Worm (Caenorhabditis elegans) whole organism, L3 larva: ENCODE data around the gene srw-11.

Source experiments
- R02D3.7 ChIP-seq: fragments of 150-350 bp; optimal IDR thresholded peaks from 2 replicates; lab custom pipeline; 2014; ENCODE audit warnings: missing biosample characterization, missing genetic modification characterization
- egl-27 ChIP-seq: sonication (generic microtip); optimal IDR thresholded peaks from 4 replicates; lab custom pipeline; 2017; ENCODE audit warnings: missing biosample characterization, missing genetic modification reagents, missing genetic modification characterization
- fkh-10 ChIP-seq: sonication (generic microtip); optimal IDR thresholded peaks from 2 replicates; lab custom pipeline; 2017; ENCODE audit warnings: missing biosample characterization, missing genetic modification reagents, missing genetic modification characterization
- hmg-11 ChIP-seq: sonication (generic microtip); optimal IDR thresholded peaks from 2 replicates; lab custom pipeline; 2016; ENCODE audit warnings: missing genetic modification characterization, missing compliant biosample characterization
- jun-1 ChIP-seq: fragments of 150-350 bp; optimal IDR thresholded peaks from 2 replicates; lab custom pipeline; 2014; ENCODE audit warnings: missing biosample characterization, missing genetic modification reagents, missing genetic modification characterization
- nhr-23 ChIP-seq: fragments of 150-350 bp; optimal IDR thresholded peaks from 2 replicates; lab custom pipeline; 2014; ENCODE audit warnings: missing biosample characterization, missing genetic modification reagents, missing genetic modification characterization
- nhr-77 ChIP-seq: fragments of 150-350 bp; optimal IDR thresholded peaks from 2 replicates; lab custom pipeline; 2014; ENCODE audit warnings: missing biosample characterization, missing genetic modification characterization
- pqm-1 ChIP-seq: fragments of 150-350 bp; optimal IDR thresholded peaks from 2 replicates; lab custom pipeline; 2017; ENCODE audit warnings: missing biosample characterization, missing genetic modification characterization, inconsistent platforms
- skn-1 ChIP-seq: fragments of 150-350 bp; optimal IDR thresholded peaks from 2 replicates; lab custom pipeline; 2014; ENCODE audit warnings: missing biosample characterization, missing genetic modification characterization
- snpc-4 ChIP-seq: fragments of 150-350 bp; optimal IDR thresholded peaks from 2 replicates; lab custom pipeline; 2014; ENCODE audit warnings: missing biosample characterization, missing genetic modification characterization
- unc-39 ChIP-seq: sonication (generic microtip); optimal IDR thresholded peaks from 4 replicates; lab custom pipeline; 2017; ENCODE audit warnings: missing biosample characterization, missing genetic modification characterization
- unc-62 ChIP-seq: fragments of 150-350 bp; sonication (generic microtip); optimal IDR thresholded peaks from 4 replicates; lab custom pipeline; 2014; ENCODE audit warnings: missing biosample characterization, missing genetic modification reagents, missing genetic modification characterization

ce11 chrV:15192377-15192776 lies 47.7 kb downstream of the srw-11 start, which contains the start of gene plc-2:
- no peak for TF ChIP-seq unc-39
- TF ChIP-seq unc-62, result no peak
- no peak for TF ChIP-seq R02D3.7 (tag; lab: Kevin White, UChicago)
- TF ChIP-seq nhr-77, result no peak
- TF ChIP-seq pqm-1 (tag; lab: Kevin White, UChicago), result peak; percentile 78
- no peak for TF ChIP-seq fkh-10
- no peak for TF ChIP-seq nhr-23 (tag; lab: Kevin White, UChicago)
- peak; percentile 47 for TF ChIP-seq jun-1 (tag; lab: Kevin White, UChicago)
- TF ChIP-seq skn-1 (tag; lab: Kevin White, UChicago), result no peak
- TF ChIP-seq snpc-4 (tag; lab: Kevin White, UChicago), result no peak
- no peak for TF ChIP-seq egl-27 (tag; lab: Kevin White, UChicago)
- no peak for TF ChIP-seq hmg-11 (tag; lab: Kevin White, UChicago)
